Worm (Caenorhabditis elegans): ENCODE measurements around the gene gmps-1.
A peak's percentile ranks its signal among the peaks of the same experiment; 100 is the strongest.

Gene gmps-1

ce11 chrII:10840067-10840466 lies 28.5 kb downstream of the gmps-1 start (continued):
- TF ChIP-seq nhr-6 (tag; optimal IDR thresholded peaks at IDR 0.05): peak; percentile 69
- TF ChIP-seq unc-39 (tag; optimal IDR thresholded peaks at IDR 0.05): no peak
- peak; percentile 83 for TF ChIP-seq madf-9 (GFP tag; conservative IDR thresholded peaks at IDR 0.05)
- peak; percentile 37 for TF ChIP-seq zfp-2 (tag; optimal IDR thresholded peaks at IDR 0.05)
- peak; percentile 45 for TF ChIP-seq F37D6.2 (tag; optimal IDR thresholded peaks at IDR 0.05)
- TF ChIP-seq ceh-20 (GFP tag; IDR thresholded peaks at IDR 0.05): peak; percentile 75
- TF ChIP-seq nhr-76 (tag; optimal IDR thresholded peaks at IDR 0.05): no peak
- TF ChIP-seq mxl-2 (GFP tag; conservative IDR thresholded peaks at IDR 0.05): peak; percentile 36; the same call in 1 of the 2 replicates
- peak; percentile 16 for TF ChIP-seq nhr-10 (tag; optimal IDR thresholded peaks at IDR 0.05)
- peak; percentile 9 for TF ChIP-seq ztf-11 (tag; optimal IDR thresholded peaks at IDR 0.05)
- no peak for TF ChIP-seq skn-1 (tag; optimal IDR thresholded peaks at IDR 0.05)
- TF ChIP-seq saeg-2 (GFP tag; IDR thresholded peaks at IDR 0.05): peak; percentile 30; the same call in 1 of the 2 replicates
- no peak for TF ChIP-seq tag-97 (GFP tag; IDR thresholded peaks at IDR 0.05)
- no peak for TF ChIP-seq ZK546.5 (tag; optimal IDR thresholded peaks at IDR 0.05)
- peak; percentile 22 for TF ChIP-seq ama-1 (optimal IDR thresholded peaks at IDR 0.05)
- peak; percentile 93; the same call in 1 of the 2 replicates for TF ChIP-seq Y105C5A.15 (GFP tag; IDR thresholded peaks at IDR 0.05)
- peak; percentile 64 for TF ChIP-seq unc-130 (GFP tag; optimal IDR thresholded peaks at IDR 0.05)
- TF ChIP-seq lin-38 (GFP tag; IDR thresholded peaks at IDR 0.05): peak; percentile 85
- TF ChIP-seq snpc-1.2 (GFP tag; IDR thresholded peaks at IDR 0.05): peak; percentile 78
- peak; percentile 79 for TF ChIP-seq F49E8.2 (tag; optimal IDR thresholded peaks at IDR 0.05; ENCODE audit: borderline replicate concordance)
- peak; percentile 82; the same call in 1 of the 2 replicates for TF ChIP-seq ZK337.2 (GFP tag; IDR thresholded peaks at IDR 0.05)
- no peak for TF ChIP-seq ceh-62 (tag; optimal IDR thresholded peaks at IDR 0.05)
- peak; percentile 18 for TF ChIP-seq R02D3.7 (tag; optimal IDR thresholded peaks at IDR 0.05)
- peak; percentile 59 for TF ChIP-seq nhr-11 (tag; optimal IDR thresholded peaks at IDR 0.05)
- no peak for TF ChIP-seq cey-2 (tag; optimal IDR thresholded peaks at IDR 0.05; ENCODE audit: borderline replicate concordance, insufficient read depth)
- TF ChIP-seq attf-4 (tag; optimal IDR thresholded peaks at IDR 0.05): no peak
- TF ChIP-seq php-3 (GFP tag; IDR thresholded peaks at IDR 0.05): peak; percentile 78
- peak; percentile 50 to 56 for TF ChIP-seq hif-1 (tag; optimal IDR thresholded peaks at IDR 0.05)
- TF ChIP-seq daf-19 (GFP tag; conservative IDR thresholded peaks at IDR 0.05): no peak
- TF ChIP-seq dve-1 (tag; optimal IDR thresholded peaks at IDR 0.05; ENCODE audit: insufficient read depth): peak; percentile 78
- peak; percentile 77 for TF ChIP-seq spr-3 (GFP tag; optimal IDR thresholded peaks at IDR 0.05)
- peak; percentile 11 for TF ChIP-seq F10B5.3 (tag; optimal IDR thresholded peaks at IDR 0.05)
- TF ChIP-seq Y5F2A.4 (GFP tag; optimal IDR thresholded peaks at IDR 0.05): peak; percentile 57
- peak; percentile 84 for TF ChIP-seq nhr-102 (tag; optimal IDR thresholded peaks at IDR 0.05)
- peak; percentile 79 for TF ChIP-seq tra-1 (GFP tag; IDR thresholded peaks at IDR 0.05)
- peak; percentile 67; the same call in 1 of the 2 replicates for TF ChIP-seq ceh-44 (GFP tag; IDR thresholded peaks at IDR 0.05)
- TF ChIP-seq fos-1 (tag; optimal IDR thresholded peaks at IDR 0.05): no peak
- TF ChIP-seq hlh-11 (tag; optimal IDR thresholded peaks at IDR 0.05): peak; percentile 72
- TF ChIP-seq ces-1 (GFP tag; optimal IDR thresholded peaks at IDR 0.05): peak; percentile 43

- TF ChIP-seq lin-13 (GFP tag; optimal IDR thresholded peaks at IDR 0.05) (no peak), lim-7 (GFP tag; IDR thresholded peaks at IDR 0.05) (no peak), mdt-29 (GFP tag; IDR thresholded peaks at IDR 0.05) (no peak), sdz-12 (GFP tag; optimal IDR thresholded peaks at IDR 0.05) (no peak), ceh-20 (GFP tag; IDR thresholded peaks at IDR 0.05) (no peak), egl-27 (tag; optimal IDR thresholded peaks at IDR 0.05) (no peak), duxl-1 (tag; optimal IDR thresholded peaks at IDR 0.05; ENCODE audit: poor library complexity) (no peak), pqm-1 (tag; optimal IDR thresholded peaks at IDR 0.05) (no peak), D1046.2 (GFP tag; IDR thresholded peaks at IDR 0.05) (no peak), tra-1 (GFP tag; IDR thresholded peaks at IDR 0.05) (no peak), ceh-62 (tag; optimal IDR thresholded peaks at IDR 0.05) (no peak), F37D6.2 (tag; optimal IDR thresholded peaks at IDR 0.05) (no peak), hmg-1.1 (GFP tag; IDR thresholded peaks at IDR 0.05) (no peak), Y105C5A.15 (GFP tag; IDR thresholded peaks at IDR 0.05) (no peak), saeg-2 (GFP tag; IDR thresholded peaks at IDR 0.05) (no peak), nhr-42 (GFP tag; IDR thresholded peaks at IDR 0.05) (no peak)
Observed at ce11 chrII:10838550-10838949, 30.0 kb downstream of the gmps-1 start.
